Fruit fly (Drosophila melanogaster): ENCODE measurements around the gene CG33796.
A peak's percentile ranks its signal among the peaks of the same experiment; 100 is the strongest.

DNA sequence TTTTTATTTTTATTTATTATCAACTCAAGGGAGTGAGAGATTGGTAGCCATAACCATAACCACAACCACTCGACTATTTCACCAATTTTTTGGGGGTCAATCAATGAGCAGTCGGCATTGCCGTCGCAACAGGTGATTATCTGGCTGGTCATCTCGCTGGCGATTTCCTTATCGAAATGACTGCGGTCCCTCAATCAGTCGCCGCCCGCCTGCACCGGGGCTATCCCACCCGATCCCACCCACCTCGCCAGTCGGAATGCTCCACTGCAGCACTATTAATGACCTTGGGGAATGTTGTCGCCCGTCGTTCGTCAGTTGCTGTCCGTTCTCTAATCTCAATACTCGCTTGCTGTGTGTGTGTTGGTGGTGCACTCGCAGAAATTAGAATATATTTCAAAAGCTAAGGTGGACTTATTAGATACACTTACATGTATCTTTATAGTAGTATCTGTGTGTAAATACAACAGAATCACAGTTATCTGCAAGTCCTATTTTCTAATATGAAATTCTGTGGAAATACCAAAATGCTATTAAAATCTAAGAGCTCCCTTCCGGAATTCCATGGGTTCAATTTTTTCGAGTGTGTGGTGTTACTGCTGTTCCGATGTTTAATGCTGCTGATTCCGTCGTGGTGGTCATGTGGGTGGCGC lies 9.4 kb downstream of the CG33796 start:
- TF ChIP-seq foxo (GFP tag; optimal IDR thresholded peaks at IDR 0.05) = peak in 1 of 2 experiments; percentile 55
- no peak for TF ChIP-seq Mio (GFP tag; optimal IDR thresholded peaks at IDR 0.05)
- TF ChIP-seq sage (GFP tag; optimal IDR thresholded peaks at IDR 0.05) = no peak
- no peak for TF ChIP-seq brk (GFP tag; optimal IDR thresholded peaks at IDR 0.05)
- no peak for TF ChIP-seq dsf (GFP tag; optimal IDR thresholded peaks at IDR 0.05; ENCODE audit: borderline replicate concordance)
- no peak for TF ChIP-seq usp (GFP tag; optimal IDR thresholded peaks at IDR 0.05)
- TF ChIP-seq h (GFP tag; optimal IDR thresholded peaks at IDR 0.05) = peak; percentile 68
- no peak for TF ChIP-seq psq (GFP tag; optimal IDR thresholded peaks at IDR 0.05)
- no peak for TF ChIP-seq CG32264 (GFP tag; optimal IDR thresholded peaks at IDR 0.05)
